Worm (Caenorhabditis elegans): ENCODE measurements around the gene W02G9.3.

ce11 chrV:2690948-2691347 lies 18.2 kb downstream of the W02G9.3 start:
- TF ChIP-seq attf-3 (GFP tag; conservative IDR thresholded peaks at IDR 0.05) (no peak), B0019.2 (GFP tag; conservative IDR thresholded peaks at IDR 0.05) (no peak)
